Worm (Caenorhabditis elegans) whole organism, young adult: ENCODE results near the gene tig-3.

Experiments
- ama-1 ChIP-seq, 3 experiments: fragments of 150-350 bp in 1 of 3; sonication (generic microtip) in 2 of 3; optimal IDR thresholded peaks; 2 replicates each; lab custom pipeline; 2014 to 2018; ENCODE audit warnings: missing biosample characterization in 2 of 3, missing genetic modification characterization in 2 of 3, missing genetic modification reagents in 2 of 3
- dox-1 ChIP-seq: fragments of 200-800 bp; sonication (Bioruptor generic); IDR thresholded peaks from 2 replicates; pipeline ENCODE4 v1.3.6; 2022; ENCODE audit warnings: missing genetic modification reagents, missing genetic modification characterization, missing compliant biosample characterization
- egl-44 ChIP-seq: fragments of 200-800 bp; sonication (Bioruptor generic); IDR thresholded peaks from 2 replicates; pipeline ENCODE4 v1.3.6; 2022; ENCODE audit warnings: missing genetic modification reagents, missing genetic modification characterization, missing compliant biosample characterization
- lin-54 ChIP-seq: fragments of 200-800 bp; sonication (Bioruptor generic); optimal IDR thresholded peaks from 2 replicates; lab custom pipeline; 2018; ENCODE audit warnings: mild to moderate bottlenecking, missing genetic modification characterization, missing compliant biosample characterization
- nfya-1 ChIP-seq: sonication (generic microtip); optimal IDR thresholded peaks from 2 replicates; lab custom pipeline; 2017; ENCODE audit warnings: antibody characterized with exemption, missing compliant biosample characterization, missing genetic modification characterization, borderline replicate concordance; ENCODE audit not compliant: insufficient read depth
- nhr-90 ChIP-seq: sonication (generic microtip); optimal IDR thresholded peaks from 2 replicates; lab custom pipeline; 2016; ENCODE audit warnings: missing genotype, mild to moderate bottlenecking, missing genetic modification characterization, missing compliant biosample characterization
- rec-8 ChIP-seq, 2 experiments: sonication (generic microtip); optimal IDR thresholded peaks; 2 replicates each; lab custom pipeline; 2016; ENCODE audit warnings: mild to moderate bottlenecking in 2 of 2, missing genetic modification characterization in 2 of 2, missing genetic modification reagents in 2 of 2, missing genotype in 2 of 2, missing biosample characterization in 1 of 2, missing compliant biosample characterization in 1 of 2, moderate library complexity in 1 of 2
- unc-62 ChIP-seq: fragments of 150-350 bp; optimal IDR thresholded peaks from 2 replicates; lab custom pipeline; 2014; ENCODE audit warnings: missing biosample characterization, missing genetic modification reagents, missing genetic modification characterization

DNA sequence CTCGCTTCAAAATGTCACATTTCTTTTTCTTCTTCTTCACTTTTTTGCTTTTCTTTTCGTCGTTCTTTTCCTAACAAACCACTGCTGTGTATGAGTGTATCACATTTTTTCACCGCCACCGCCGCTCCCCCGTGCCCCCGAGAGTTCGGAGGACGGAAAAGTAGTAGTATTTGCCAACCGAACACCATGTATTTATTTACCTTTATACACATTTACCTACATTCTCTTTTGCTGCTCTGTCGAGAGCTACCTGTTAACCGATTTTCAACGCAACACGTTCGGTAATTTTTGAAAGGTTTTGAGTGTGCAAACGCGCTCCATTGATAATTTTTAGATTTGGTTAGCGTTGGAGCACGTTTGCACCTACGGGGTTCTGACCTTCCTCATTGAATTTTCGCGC is 45.4 kb downstream of the tig-3 start:
- TF ChIP-seq egl-44 (no peak), rec-8 (tag; optimal IDR thresholded peaks at IDR 0.05; lab: Kevin White, UChicago) (no peak), unc-62 (no peak), nhr-90 (tag; lab: Kevin White, UChicago) (no peak), ama-1 (optimal IDR thresholded peaks at IDR 0.05; lab: Kevin White, UChicago) (no peak), ama-1 (GFP tag; optimal IDR thresholded peaks at IDR 0.05; lab: Kevin White, UChicago) (no peak), lin-54 (GFP tag; lab: Kevin White, UChicago) (no peak), nfya-1 (tag; lab: Kevin White, UChicago) (no peak), dox-1 (no peak)
